Worm (Caenorhabditis elegans) whole organism, L3 larva: ENCODE data around the gene ZK418.2.

Experiments
- R02D3.7 ChIP-seq: fragments of 150-350 bp; optimal IDR thresholded peaks from 2 replicates; lab custom pipeline; 2014; ENCODE audit warnings: missing biosample characterization, missing genetic modification characterization
- ZK546.5 ChIP-seq: sonication (generic microtip); optimal IDR thresholded peaks from 2 replicates; lab custom pipeline; 2017; ENCODE audit warnings: missing biosample characterization, missing genetic modification characterization
- aly-2 ChIP-seq: fragments of 150-350 bp; optimal IDR thresholded peaks from 2 replicates; lab custom pipeline; 2014; ENCODE audit warnings: missing biosample characterization, missing genetic modification characterization
- ama-1 ChIP-seq: fragments of 150-350 bp; optimal IDR thresholded peaks from 2 replicates; lab custom pipeline; 2018
- ceh-28 ChIP-seq: fragments of 150-350 bp; optimal IDR thresholded peaks from 2 replicates; lab custom pipeline; 2014; ENCODE audit warnings: missing biosample characterization, missing genetic modification reagents, missing genetic modification characterization
- ceh-82 ChIP-seq: fragments of 150-350 bp; optimal IDR thresholded peaks from 2 replicates; lab custom pipeline; 2014; ENCODE audit warnings: missing biosample characterization, missing genetic modification characterization
- ceh-9 ChIP-seq: sonication (generic microtip); optimal IDR thresholded peaks from 2 replicates; lab custom pipeline; 2018; ENCODE audit warnings: missing biosample characterization, missing genetic modification characterization
- daf-12 ChIP-seq: fragments of 150-350 bp; optimal IDR thresholded peaks from 2 replicates; lab custom pipeline; 2014; ENCODE audit warnings: missing biosample characterization, missing genetic modification reagents, missing genetic modification characterization
- egl-27 ChIP-seq: sonication (generic microtip); optimal IDR thresholded peaks from 4 replicates; lab custom pipeline; 2017; ENCODE audit warnings: missing biosample characterization, missing genetic modification reagents, missing genetic modification characterization
- egl-5 ChIP-seq: fragments of 150-350 bp; optimal IDR thresholded peaks from 2 replicates; lab custom pipeline; 2017; ENCODE audit warnings: missing biosample characterization, missing genetic modification reagents, missing genetic modification characterization, inconsistent platforms
- elt-1 ChIP-seq: fragments of 150-350 bp; optimal IDR thresholded peaks from 2 replicates; lab custom pipeline; 2014; ENCODE audit warnings: missing biosample characterization, missing genetic modification characterization
- elt-2 ChIP-seq: sonication (generic microtip); optimal IDR thresholded peaks from 2 replicates; lab custom pipeline; 2016; ENCODE audit warnings: missing genetic modification reagents, mild to moderate bottlenecking, missing genetic modification characterization, missing compliant biosample characterization
- elt-3 ChIP-seq, 3 experiments: fragments of 150-350 bp in 1 of 3; sonication (generic microtip) in 2 of 3; optimal IDR thresholded peaks; 2 replicates in 2 of 3; 4 replicates in 1 of 3; lab custom pipeline; 2014 to 2017; ENCODE audit warnings: missing biosample characterization in 3 of 3, missing genetic modification characterization in 3 of 3
- fkh-10 ChIP-seq: sonication (generic microtip); optimal IDR thresholded peaks from 2 replicates; lab custom pipeline; 2017; ENCODE audit warnings: missing biosample characterization, missing genetic modification reagents, missing genetic modification characterization
- fkh-2 ChIP-seq: fragments of 150-350 bp; optimal IDR thresholded peaks from 2 replicates; lab custom pipeline; 2014; ENCODE audit warnings: missing biosample characterization, missing genetic modification reagents, missing genetic modification characterization
- fos-1 ChIP-seq: fragments of 150-350 bp; optimal IDR thresholded peaks from 2 replicates; lab custom pipeline; 2014; ENCODE audit warnings: missing biosample characterization, missing genetic modification characterization
- hmg-11 ChIP-seq: sonication (generic microtip); optimal IDR thresholded peaks from 2 replicates; lab custom pipeline; 2016; ENCODE audit warnings: missing genetic modification characterization, missing compliant biosample characterization
- jun-1 ChIP-seq: fragments of 150-350 bp; optimal IDR thresholded peaks from 2 replicates; lab custom pipeline; 2014; ENCODE audit warnings: missing biosample characterization, missing genetic modification reagents, missing genetic modification characterization
- lin-15B ChIP-seq: fragments of 150-350 bp; optimal IDR thresholded peaks from 2 replicates; lab custom pipeline; 2014; ENCODE audit warnings: missing biosample characterization, missing genetic modification characterization
- lin-39 ChIP-seq: fragments of 150-350 bp; optimal IDR thresholded peaks from 2 replicates; lab custom pipeline; 2018; ENCODE audit warnings: missing biosample characterization, missing genetic modification reagents, missing genetic modification characterization
- lsy-12 ChIP-seq: sonication (generic microtip); optimal IDR thresholded peaks from 2 replicates; lab custom pipeline; 2016; ENCODE audit warnings: mild to moderate bottlenecking, missing genetic modification characterization, missing compliant biosample characterization
- mml-1 ChIP-seq: fragments of 150-350 bp; sonication (generic microtip); optimal IDR thresholded peaks from 3 replicates; lab custom pipeline; 2014; ENCODE audit warnings: missing biosample characterization, missing genetic modification characterization
- nfya-1 ChIP-seq: sonication (generic microtip); optimal IDR thresholded peaks from 2 replicates; lab custom pipeline; 2017; ENCODE audit warnings: missing genetic modification characterization, mild to moderate bottlenecking, missing compliant biosample characterization, antibody characterized with exemption, moderate library complexity; ENCODE audit not compliant: insufficient read depth
- nhr-11 ChIP-seq: fragments of 150-350 bp; optimal IDR thresholded peaks from 2 replicates; lab custom pipeline; 2014; ENCODE audit warnings: missing biosample characterization, missing genetic modification characterization
- nhr-12 ChIP-seq: fragments of 150-350 bp; optimal IDR thresholded peaks from 2 replicates; lab custom pipeline; 2014; ENCODE audit warnings: missing biosample characterization, missing genetic modification characterization
- nhr-23 ChIP-seq: fragments of 150-350 bp; optimal IDR thresholded peaks from 2 replicates; lab custom pipeline; 2014; ENCODE audit warnings: missing biosample characterization, missing genetic modification reagents, missing genetic modification characterization
- nhr-237 ChIP-seq: fragments of 150-350 bp; optimal IDR thresholded peaks from 2 replicates; lab custom pipeline; 2014; ENCODE audit warnings: missing biosample characterization, missing genetic modification characterization
- nhr-25 ChIP-seq: sonication (generic microtip); optimal IDR thresholded peaks from 2 replicates; lab custom pipeline; 2017; ENCODE audit warnings: missing biosample characterization, missing genetic modification characterization
- nhr-43 ChIP-seq: sonication (generic microtip); optimal IDR thresholded peaks from 2 replicates; lab custom pipeline; 2016; ENCODE audit warnings: mild to moderate bottlenecking, missing genetic modification characterization, missing compliant biosample characterization; ENCODE audit not compliant: poor library complexity, severe bottlenecking
- nhr-67 ChIP-seq: fragments of 150-350 bp; optimal IDR thresholded peaks from 2 replicates; lab custom pipeline; 2014; ENCODE audit warnings: missing biosample characterization, missing genetic modification characterization
- nhr-77 ChIP-seq: fragments of 150-350 bp; optimal IDR thresholded peaks from 2 replicates; lab custom pipeline; 2014; ENCODE audit warnings: missing biosample characterization, missing genetic modification characterization
- pha-4 ChIP-seq: fragments of 150-350 bp; optimal IDR thresholded peaks from 2 replicates; lab custom pipeline; 2014; ENCODE audit warnings: missing biosample characterization, missing genetic modification reagents, missing genetic modification characterization
- pqm-1 ChIP-seq: fragments of 150-350 bp; optimal IDR thresholded peaks from 2 replicates; lab custom pipeline; 2017; ENCODE audit warnings: missing biosample characterization, missing genetic modification characterization, inconsistent platforms
- skn-1 ChIP-seq: fragments of 150-350 bp; optimal IDR thresholded peaks from 2 replicates; lab custom pipeline; 2014; ENCODE audit warnings: missing biosample characterization, missing genetic modification characterization
- snpc-4 ChIP-seq: fragments of 150-350 bp; optimal IDR thresholded peaks from 2 replicates; lab custom pipeline; 2014; ENCODE audit warnings: missing biosample characterization, missing genetic modification characterization
- tbx-2 ChIP-seq: sonication (generic microtip); optimal IDR thresholded peaks from 2 replicates; lab custom pipeline; 2016; ENCODE audit warnings: mild to moderate bottlenecking, missing genetic modification characterization, missing compliant biosample characterization
- unc-39 ChIP-seq: sonication (generic microtip); optimal IDR thresholded peaks from 4 replicates; lab custom pipeline; 2017; ENCODE audit warnings: missing biosample characterization, missing genetic modification characterization

ZK418.2 gene

ce11 chrIII:7076386-7076785 is 14.8 kb upstream of the ZK418.2 start, which contains the start of gene ZK418.13:
Gene ZK418.13 (minus strand): TSS chrIII:7076486.
- TF ChIP-seq jun-1 (tag; lab: Kevin White, UChicago) (no peak), nhr-23 (tag; lab: Kevin White, UChicago) (no peak), skn-1 (tag; lab: Kevin White, UChicago) (no peak), nhr-25 (tag; lab: Kevin White, UChicago) (no peak), elt-1 (no peak), hmg-11 (no peak), ZK546.5 (tag; lab: Kevin White, UChicago) (no peak), elt-3 (tag; optimal IDR thresholded peaks at IDR 0.05; lab: Kevin White, UChicago) (no peak), nhr-11 (tag; lab: Kevin White, UChicago) (no peak)
- TF ChIP-seq, all 47 proteins: peak for 0

- no peak for TF ChIP-seq lin-15B (tag; lab: Kevin White, UChicago)
- no peak for TF ChIP-seq R02D3.7 (tag; lab: Kevin White, UChicago)
- no peak for TF ChIP-seq unc-39 (tag; lab: Kevin White, UChicago)
- TF ChIP-seq egl-27 (tag; lab: Kevin White, UChicago) = no peak
- TF ChIP-seq ama-1 (lab: Kevin White, UChicago) = no peak
- no peak for TF ChIP-seq pha-4
- no peak for TF ChIP-seq nhr-11 (tag; lab: Kevin White, UChicago)
- no peak for TF ChIP-seq fkh-2 (tag; lab: Kevin White, UChicago)
- no peak for TF ChIP-seq elt-2 (tag; lab: Kevin White, UChicago)
- TF ChIP-seq snpc-4 (tag; lab: Kevin White, UChicago) = no peak
- no peak for TF ChIP-seq hmg-11
- TF ChIP-seq aly-2 (tag; lab: Kevin White, UChicago) = no peak
Measured at ce11 chrIII:7078737-7079136, 12.4 kb upstream of the ZK418.2 start, which contains the start of gene ZK418.6. Gene ZK418.6 (minus strand): TSS chrIII:7078837.

- TF ChIP-seq tbx-2 (tag; lab: Kevin White, UChicago) (no peak), nhr-43 (no peak), skn-1 (tag; lab: Kevin White, UChicago) (no peak), lin-39 (tag; lab: Kevin White, UChicago) (no peak), elt-1 (no peak), nhr-237 (no peak), pqm-1 (tag; lab: Kevin White, UChicago) (no peak), daf-12 (no peak), R02D3.7 (tag; lab: Kevin White, UChicago) (no peak), mml-1 (tag; lab: Kevin White, UChicago) (no peak), nfya-1 (no peak), jun-1 (tag; lab: Kevin White, UChicago) (no peak), lin-15B (tag; lab: Kevin White, UChicago) (no peak), pha-4 (no peak), lsy-12 (no peak)
Measured at ce11 chrIII:7080689-7081088, 10.5 kb upstream of the ZK418.2 start, which contains the start of gene ZK418.7. Gene ZK418.7 (minus strand): TSS chrIII:7080789.

- TF ChIP-seq nhr-67 (tag; lab: Kevin White, UChicago) (no peak), pqm-1 (tag; lab: Kevin White, UChicago) (peak; percentile 60), unc-39 (tag; lab: Kevin White, UChicago) (no peak), nhr-43 (no peak), nhr-25 (tag; lab: Kevin White, UChicago) (no peak), fkh-2 (tag; lab: Kevin White, UChicago) (no peak), fos-1 (no peak), nhr-237 (no peak), nhr-77 (tag; lab: Kevin White, UChicago) (no peak), elt-3 (tag; optimal IDR thresholded peaks at IDR 0.05; lab: Kevin White, UChicago) (no peak), ceh-28 (no peak), aly-2 (tag; lab: Kevin White, UChicago) (no peak), nhr-23 (tag; lab: Kevin White, UChicago) (no peak), lsy-12 (no peak), R02D3.7 (tag; lab: Kevin White, UChicago) (no peak), egl-5 (tag; lab: Kevin White, UChicago) (no peak), pha-4 (peak; percentile 72), elt-1 (no peak), ceh-82 (tag; lab: Kevin White, UChicago) (no peak), egl-27 (tag; lab: Kevin White, UChicago) (no peak), jun-1 (tag; lab: Kevin White, UChicago) (peak; percentile 19), fkh-10 (GFP tag; lab: Kevin White, UChicago) (no peak), ceh-9 (tag; lab: Kevin White, UChicago) (no peak), nhr-12 (tag; lab: Kevin White, UChicago) (no peak), elt-2 (tag; lab: Kevin White, UChicago) (peak; percentile 69), ama-1 (lab: Kevin White, UChicago) (no peak)
Measured at ce11 chrIII:7081488-7081887, 9.7 kb upstream of the ZK418.2 start.
